Worm (Caenorhabditis elegans) whole organism, L1 larva: ENCODE results near the gene K05D4.9.

Source experiments
- pax-3 ChIP-seq: fragments of 200-800 bp; sonication (Bioruptor generic); optimal IDR thresholded peaks from 2 replicates; lab custom pipeline; 2018; ENCODE audit warnings: mild to moderate bottlenecking, missing genetic modification characterization, moderate library complexity, missing compliant biosample characterization
- skn-1 ChIP-seq: fragments of 150-350 bp; optimal IDR thresholded peaks from 2 replicates; lab custom pipeline; 2014; ENCODE audit warnings: missing biosample characterization, missing genetic modification characterization
- tbx-2 ChIP-seq: sonication (generic microtip); optimal IDR thresholded peaks from 2 replicates; lab custom pipeline; 2016; ENCODE audit warnings: missing genetic modification characterization, missing compliant biosample characterization
- ztf-4 ChIP-seq: fragments of 150-350 bp; optimal IDR thresholded peaks from 2 replicates; lab custom pipeline; 2014; ENCODE audit warnings: missing biosample characterization, missing genetic modification characterization

ce11 chrV:16213323-16213722 lies 41.7 kb upstream of the K05D4.9 start:
- TF ChIP-seq pax-3: no peak
- TF ChIP-seq ztf-4 (tag; lab: Kevin White, UChicago): no peak
- TF ChIP-seq tbx-2 (tag; lab: Kevin White, UChicago): no peak
- no peak for TF ChIP-seq skn-1 (tag; lab: Kevin White, UChicago)
